Worm (Caenorhabditis elegans): Measurements from ENCODE around the gene srz-37.

The srz-37 gene

ce11 chrIV:3501981-3502736 lies 20.5 kb upstream of the srz-37 start:
- TF ChIP-seq unc-62 (GFP tag; optimal IDR thresholded peaks at IDR 0.05) = no peak

- no peak for TF ChIP-seq unc-62 (GFP tag; optimal IDR thresholded peaks at IDR 0.05)
Measured at ce11 chrIV:3497909-3498308, 16.2 kb upstream of the srz-37 start, which contains the start of gene ceh-53. ceh-53 (plus strand) TSS chrIV:3498209.

ce11 chrIV:3496358-3496757 lies 14.7 kb upstream of the srz-37 start, which contains the start of gene C09G12.17:
C09G12.17 (minus strand) TSS chrIV:3496458.
- TF ChIP-seq unc-62 (GFP tag; optimal IDR thresholded peaks at IDR 0.05) = no peak

- TF ChIP-seq unc-62 (GFP tag; optimal IDR thresholded peaks at IDR 0.05) = no peak
Measured at ce11 chrIV:3493310-3493709, 11.7 kb upstream of the srz-37 start, which contains the start of gene srz-79. srz-79 (plus strand) TSS chrIV:3493610.

ce11 chrIV:3491477-3491876 lies 9.8 kb upstream of the srz-37 start, which contains the start of gene srz-78:
srz-78 (plus strand) TSS chrIV:3491777.
- TF ChIP-seq unc-62 (GFP tag; optimal IDR thresholded peaks at IDR 0.05) = no peak

- no peak for TF ChIP-seq unc-62 (GFP tag; optimal IDR thresholded peaks at IDR 0.05)
Measured at ce11 chrIV:3482195-3482959, 717 bp upstream of the srz-37 start, which contains the start of gene srz-82. srz-82 (plus strand) TSS chrIV:3482895.

ce11 chrIV:3478911-3479385 lies 2.7 kb downstream of the srz-37 start, which contains the start of the genes srz-70 and C09G12.5:
srz-70 (minus strand) TSS chrIV:3479011.
C09G12.5 (plus strand) TSS chrIV:3479335.
- TF ChIP-seq unc-62 (GFP tag; optimal IDR thresholded peaks at IDR 0.05) = no peak

ce11 chrIV:3477124-3477523 lies 4.5 kb downstream of the srz-37 start, which contains the start of gene srz-69:
srz-69 (minus strand) TSS chrIV:3477224.
- no peak for TF ChIP-seq unc-62 (GFP tag; optimal IDR thresholded peaks at IDR 0.05)

- TF ChIP-seq unc-62 (GFP tag; optimal IDR thresholded peaks at IDR 0.05) = no peak
Measured at ce11 chrIV:3469742-3470141, 11.9 kb downstream of the srz-37 start, which contains the start of gene F58E2.2. F58E2.2 (plus strand) TSS chrIV:3470042.

- no peak for TF ChIP-seq unc-62 (GFP tag; optimal IDR thresholded peaks at IDR 0.05)
Measured at ce11 chrIV:3467751-3468150, 13.9 kb downstream of the srz-37 start.

- TF ChIP-seq unc-62 (GFP tag; optimal IDR thresholded peaks at IDR 0.05) = no peak
Measured at ce11 chrIV:3467128-3467527, 14.5 kb downstream of the srz-37 start, which contains the start of gene F58E2.3. F58E2.3 (plus strand) TSS chrIV:3467428.

- no peak for TF ChIP-seq unc-62 (GFP tag; optimal IDR thresholded peaks at IDR 0.05)
Measured at ce11 chrIV:3463254-3463653, 18.4 kb downstream of the srz-37 start, which contains the start of gene F58E2.4. F58E2.4 (plus strand) TSS chrIV:3463387.

ce11 chrIV:3453346-3453745 lies 28.3 kb downstream of the srz-37 start, which contains the start of gene srz-23:
srz-23 (plus strand) TSS chrIV:3453608.
- TF ChIP-seq unc-62 (GFP tag; optimal IDR thresholded peaks at IDR 0.05) = no peak

ce11 chrIV:3452516-3452915 lies 29.1 kb downstream of the srz-37 start:
- no peak for TF ChIP-seq unc-62 (GFP tag; optimal IDR thresholded peaks at IDR 0.05)

- no peak for TF ChIP-seq unc-62 (GFP tag; optimal IDR thresholded peaks at IDR 0.05)
Measured at ce11 chrIV:3447350-3447749, 34.3 kb downstream of the srz-37 start.

ce11 chrIV:3444614-3445013 lies 37.0 kb downstream of the srz-37 start, which contains the start of gene F58E2.5:
F58E2.5 (plus strand) TSS chrIV:3444914.
- TF ChIP-seq unc-62 (GFP tag; optimal IDR thresholded peaks at IDR 0.05) = no peak
